Worm (Caenorhabditis elegans) whole organism, young adult: ENCODE data around the gene Y73B6BL.288.
"Not testable (repeated sequence)": the region's sequence is repeated elsewhere in the genome, so short reads cannot be mapped to it uniquely, and the experiment has no call there.

Experiments used
- C06A6.2 ChIP-seq: fragments of 200-800 bp; sonication (Bioruptor generic); conservative IDR thresholded peaks from 2 replicates; pipeline ENCODE4 v1.3.6; 2022; ENCODE audit warnings: missing genetic modification characterization, missing compliant biosample characterization
- C17E4.6 ChIP-seq: fragments of 200-800 bp; sonication (Bioruptor generic); IDR thresholded peaks from 2 replicates; pipeline ENCODE4 v1.3.6; 2022; ENCODE audit warnings: missing genetic modification reagents, missing genetic modification characterization, missing compliant biosample characterization
- D2030.7 ChIP-seq: fragments of 200-800 bp; sonication (Bioruptor generic); IDR thresholded peaks from 2 replicates; pipeline ENCODE4 v1.3.6; 2022; ENCODE audit warnings: missing genetic modification reagents, missing genetic modification characterization, missing compliant biosample characterization
- F39B2.1 ChIP-seq: fragments of 200-800 bp; sonication (Bioruptor generic); IDR thresholded peaks from 2 replicates; pipeline ENCODE4 v1.3.6; 2022; ENCODE audit warnings: missing genetic modification reagents, missing genetic modification characterization, missing compliant biosample characterization
- F55B11.4 ChIP-seq: sonication (generic microtip); optimal IDR thresholded peaks from 2 replicates; lab custom pipeline; 2016; ENCODE audit warnings: missing compliant biosample characterization, missing genetic modification characterization, borderline replicate concordance; ENCODE audit not compliant: insufficient read depth
- K12H6.12 ChIP-seq: fragments of 200-800 bp; sonication (Bioruptor generic); optimal IDR thresholded peaks from 2 replicates; lab custom pipeline; 2018; ENCODE audit warnings: mild to moderate bottlenecking, missing genetic modification characterization, missing compliant biosample characterization
- T07F8.4 ChIP-seq: sonication (generic microtip); optimal IDR thresholded peaks from 2 replicates; lab custom pipeline; 2016; ENCODE audit warnings: mild to moderate bottlenecking, missing genetic modification characterization, moderate library complexity, missing compliant biosample characterization
- Y79H2A.3 ChIP-seq: fragments of 200-800 bp; sonication (Bioruptor generic); conservative IDR thresholded peaks from 2 replicates; pipeline ENCODE4 v1.3.6; 2022; ENCODE audit warnings: missing genetic modification reagents, missing genetic modification characterization, missing compliant biosample characterization
- akir-1 ChIP-seq: fragments of 200-800 bp; sonication (Bioruptor generic); optimal IDR thresholded peaks from 2 replicates; lab custom pipeline; 2018; ENCODE audit warnings: mild to moderate bottlenecking, missing genetic modification characterization, moderate library complexity, missing compliant biosample characterization
- ccch-3 ChIP-seq: fragments of 200-800 bp; sonication (Bioruptor generic); optimal IDR thresholded peaks from 2 replicates; lab custom pipeline; 2018; ENCODE audit warnings: mild to moderate bottlenecking, missing genetic modification characterization, missing compliant biosample characterization
- cebp-1 ChIP-seq, 2 experiments: fragments of 200-800 bp in 1 of 2; sonication (Bioruptor generic) in 1 of 2; sonication (generic microtip) in 1 of 2; IDR thresholded peaks in 1 of 2; optimal IDR thresholded peaks in 1 of 2; 2 replicates each; pipeline versions ENCODE4 v1.3.6 to Lab custom; 2017 to 2022; ENCODE audit warnings: missing compliant biosample characterization in 2 of 2, missing genetic modification characterization in 2 of 2, mild to moderate bottlenecking in 1 of 2, missing genetic modification reagents in 1 of 2, moderate library complexity in 1 of 2
- ceh-40 ChIP-seq: fragments of 200-800 bp; sonication (Bioruptor generic); IDR thresholded peaks from 2 replicates; pipeline ENCODE4 v1.3.6; 2022; ENCODE audit warnings: missing genetic modification characterization, missing compliant biosample characterization
- ceh-58 ChIP-seq: fragments of 200-800 bp; sonication (Bioruptor generic); IDR thresholded peaks from 2 replicates; pipeline ENCODE4 v1.3.6; 2022; ENCODE audit warnings: missing genetic modification characterization, missing compliant biosample characterization
- chd-7 ChIP-seq: sonication (generic microtip); optimal IDR thresholded peaks from 2 replicates; lab custom pipeline; 2016; ENCODE audit warnings: mild to moderate bottlenecking, missing genetic modification characterization, moderate library complexity, missing compliant biosample characterization
- dox-1 ChIP-seq: fragments of 200-800 bp; sonication (Bioruptor generic); IDR thresholded peaks from 2 replicates; pipeline ENCODE4 v1.3.6; 2022; ENCODE audit warnings: missing genetic modification reagents, missing genetic modification characterization, missing compliant biosample characterization
- egl-18 ChIP-seq: fragments of 200-800 bp; sonication (Bioruptor generic); IDR thresholded peaks from 2 replicates; pipeline ENCODE4 v1.3.6; 2022; ENCODE audit warnings: missing genetic modification reagents, missing genetic modification characterization, missing compliant biosample characterization
- ekl-4 ChIP-seq: fragments of 200-800 bp; sonication (Bioruptor generic); IDR thresholded peaks from 2 replicates; pipeline ENCODE4 v1.3.6; 2022; ENCODE audit warnings: missing genetic modification reagents, missing genetic modification characterization, missing compliant biosample characterization
- hmg-1.2 ChIP-seq: fragments of 200-800 bp; sonication (Bioruptor generic); IDR thresholded peaks from 2 replicates; pipeline ENCODE4 v1.3.6; 2022; ENCODE audit warnings: missing genetic modification reagents, missing genetic modification characterization, missing compliant biosample characterization
- lag-1 ChIP-seq: fragments of 200-800 bp; sonication (Bioruptor generic); IDR thresholded peaks from 2 replicates; pipeline ENCODE4 v1.3.6; 2022; ENCODE audit warnings: missing genetic modification reagents, missing genetic modification characterization, missing compliant biosample characterization
- let-607 ChIP-seq, 2 experiments: fragments of 200-800 bp in 1 of 2; sonication (Bioruptor generic) in 1 of 2; sonication (generic microtip) in 1 of 2; optimal IDR thresholded peaks; 2 replicates each; lab custom pipeline; 2016 to 2018; ENCODE audit warnings: mild to moderate bottlenecking in 2 of 2, missing compliant biosample characterization in 2 of 2, missing genetic modification characterization in 2 of 2, moderate library complexity in 2 of 2, missing genotype in 1 of 2
- lin-40 ChIP-seq: sonication (generic microtip); optimal IDR thresholded peaks from 2 replicates; lab custom pipeline; 2016; ENCODE audit warnings: missing genetic modification characterization, mild to moderate bottlenecking, missing compliant biosample characterization, missing genotype, missing genetic modification reagents
- lsl-1 ChIP-seq: fragments of 200-800 bp; sonication (Bioruptor generic); optimal IDR thresholded peaks from 2 replicates; lab custom pipeline; 2018; ENCODE audit warnings: mild to moderate bottlenecking, missing genetic modification characterization, moderate library complexity, missing compliant biosample characterization
- madf-6 ChIP-seq: fragments of 200-800 bp; sonication (Bioruptor generic); IDR thresholded peaks from 2 replicates; pipeline ENCODE4 v1.3.6; 2022; ENCODE audit warnings: missing genetic modification reagents, missing genetic modification characterization, missing compliant biosample characterization
- madf-8 ChIP-seq: fragments of 200-800 bp; sonication (Bioruptor generic); conservative IDR thresholded peaks from 2 replicates; pipeline ENCODE4 v1.3.6; 2022; ENCODE audit warnings: missing genetic modification reagents, missing genetic modification characterization, missing compliant biosample characterization
- pha-4 ChIP-seq: fragments of 150-350 bp; sonication (generic microtip); optimal IDR thresholded peaks from 2 replicates; lab custom pipeline; 2014; ENCODE audit warnings: missing biosample characterization, missing genetic modification reagents, missing genetic modification characterization
- rec-8 ChIP-seq, 2 experiments: sonication (generic microtip); optimal IDR thresholded peaks; 2 replicates each; lab custom pipeline; 2016; ENCODE audit warnings: mild to moderate bottlenecking in 2 of 2, missing genetic modification characterization in 2 of 2, missing genetic modification reagents in 2 of 2, missing genotype in 2 of 2, missing biosample characterization in 1 of 2, missing compliant biosample characterization in 1 of 2, moderate library complexity in 1 of 2
- sdz-38 ChIP-seq: sonication (generic microtip); optimal IDR thresholded peaks from 2 replicates; lab custom pipeline; 2016; ENCODE audit warnings: missing genotype, missing genetic modification characterization, missing compliant biosample characterization
- snpc-1.1 ChIP-seq: sonication (generic microtip); optimal IDR thresholded peaks from 2 replicates; lab custom pipeline; 2017; ENCODE audit warnings: missing genetic modification characterization, mild to moderate bottlenecking, missing compliant biosample characterization, antibody characterized with exemption, moderate library complexity, missing genotype, missing genetic modification reagents; ENCODE audit not compliant: insufficient read depth
- snpc-4 ChIP-seq, 5 experiments: fragments of 150-350 bp in 1 of 5; sonication (generic microtip) in 4 of 5; optimal IDR thresholded peaks; 2 replicates each; lab custom pipeline; 2014 to 2018; ENCODE audit warnings: missing genetic modification characterization in 5 of 5, missing biosample characterization in 3 of 5, antibody characterized with exemption in 2 of 5, mild to moderate bottlenecking in 2 of 5, missing compliant biosample characterization in 2 of 5, missing genotype in 2 of 5, moderate library complexity in 2 of 5, missing genetic modification reagents in 1 of 5
- unc-62 ChIP-seq: fragments of 150-350 bp; optimal IDR thresholded peaks from 2 replicates; lab custom pipeline; 2014; ENCODE audit warnings: missing biosample characterization, missing genetic modification reagents, missing genetic modification characterization
- ztf-6 ChIP-seq: fragments of 200-800 bp; sonication (Bioruptor generic); IDR thresholded peaks from 2 replicates; pipeline ENCODE4 v1.3.6; 2022; ENCODE audit warnings: missing genetic modification reagents, missing genetic modification characterization, missing compliant biosample characterization

Gene Y73B6BL.288

DNA sequence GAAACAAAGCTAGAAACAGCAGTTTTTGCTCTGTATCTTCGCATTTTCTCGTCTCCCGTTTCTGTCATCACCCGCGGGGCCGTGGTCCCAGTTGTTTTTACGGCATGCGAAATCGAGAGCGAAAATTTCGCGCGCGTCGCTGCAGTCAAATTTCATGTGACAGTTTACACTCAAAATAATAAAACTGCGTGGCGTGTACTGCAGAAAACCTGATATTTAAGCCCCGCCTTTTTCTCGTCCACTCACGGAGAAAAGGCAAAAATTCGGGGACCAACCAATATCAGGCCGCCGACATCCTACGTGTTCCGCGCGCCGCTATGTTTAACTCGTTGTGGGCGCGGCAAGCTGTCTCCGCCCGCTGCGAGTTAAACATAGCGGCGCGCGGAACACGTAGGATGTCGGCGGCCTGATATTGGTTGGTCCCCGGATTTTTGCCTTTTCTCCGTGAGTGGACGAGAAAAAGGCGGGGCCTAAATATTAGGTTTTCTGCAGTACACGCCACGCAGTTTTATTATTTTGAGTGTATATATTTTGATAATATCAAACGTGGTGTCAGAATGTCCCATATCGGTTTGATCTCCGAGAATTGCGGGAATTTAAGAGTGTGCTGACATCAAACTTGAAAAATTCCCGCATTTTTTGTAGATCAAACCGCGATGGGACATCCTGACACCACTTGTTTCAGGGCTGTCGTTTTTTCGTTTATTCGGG is 21.9 kb downstream of the Y73B6BL.288 start:
- TF ChIP-seq snpc-4 (GFP tag; optimal IDR thresholded peaks at IDR 0.05; lab: Kevin White, UChicago) (peak; percentile 8), snpc-4 (tag; optimal IDR thresholded peaks at IDR 0.05; lab: Kevin White, UChicago) (peak in 3 of 4 experiments; percentile 47 to 93 (median 85)), ztf-6 (GFP tag; lab: Robert Waterston, UW) (0 out of 2 replicates have a peak, but pooled peaks have one; percentile 8), madf-6 (GFP tag; lab: Robert Waterston, UW) (peak; percentile 51; the same call in 1 of the 2 replicates), snpc-1.1 (tag; lab: Kevin White, UChicago) (peak; percentile 41), hmg-1.2 (GFP tag; lab: Robert Waterston, UW) (peak; percentile 50), madf-8 (GFP tag; lab: Robert Waterston, UW) (0 out of 2 replicates have a peak, but pooled peaks have one; percentile 2)

DNA sequence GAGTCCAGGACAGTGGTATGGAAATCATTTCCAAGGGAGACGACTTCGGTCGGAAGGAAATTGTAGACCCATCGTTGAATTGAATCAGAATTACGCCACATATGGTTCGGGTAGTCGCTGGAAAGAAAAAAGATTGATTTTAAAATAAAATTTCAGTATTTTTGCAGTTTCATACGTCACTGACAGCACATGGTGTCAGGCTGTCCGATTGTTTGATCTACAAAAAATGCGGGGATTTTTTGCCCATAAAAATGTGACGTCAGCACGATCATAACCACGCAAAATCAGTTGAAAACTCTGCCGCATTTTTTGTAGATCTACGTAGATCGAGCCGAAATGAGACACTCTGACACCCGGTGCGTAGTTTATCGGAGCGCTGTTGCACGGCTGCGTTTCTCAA is 25.0 kb downstream of the Y73B6BL.288 start, which contains the start of gene Y73B6BL.12:
Y73B6BL.12 (minus strand) TSS at position 101 of the 400 bp plus-strand sequence.
- not testable (repeated sequence) for TF ChIP-seq rec-8 (tag; optimal IDR thresholded peaks at IDR 0.05; lab: Kevin White, UChicago); K12H6.12 (tag; lab: Kevin White, UChicago); chd-7 (tag; lab: Kevin White, UChicago)

DNA sequence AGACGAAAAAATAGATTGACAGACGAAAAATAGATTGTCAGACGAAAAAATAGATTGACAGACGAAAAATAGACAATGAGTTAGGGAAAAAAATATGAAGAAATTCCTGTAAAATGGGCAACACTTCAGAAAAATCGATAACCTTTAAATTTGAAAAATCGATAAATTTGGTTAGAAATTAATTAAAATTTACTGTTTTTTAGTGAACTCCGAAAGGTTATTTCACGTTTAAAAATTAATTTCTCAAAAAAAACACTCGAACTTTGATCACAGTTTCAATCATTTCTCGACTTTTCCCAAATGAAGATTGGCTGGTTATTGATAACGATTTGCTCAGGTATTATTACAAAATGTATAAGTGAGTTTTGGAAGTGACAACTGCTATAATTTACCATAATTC is 34.9 kb downstream of the Y73B6BL.288 start, which contains the start of gene csp-2:
csp-2 (plus strand) TSS at position 301 of the 400 bp plus-strand sequence.
- TF ChIP-seq cebp-1 (GFP tag; IDR thresholded peaks at IDR 0.05; lab: Robert Waterston, UW) = no peak
- TF ChIP-seq cebp-1 (tag; optimal IDR thresholded peaks at IDR 0.05; lab: Kevin White, UChicago) = no peak
- TF ChIP-seq egl-18 (GFP tag; lab: Robert Waterston, UW) = no peak
- no peak for TF ChIP-seq akir-1 (GFP tag; lab: Kevin White, UChicago)
- TF ChIP-seq, all 124 proteins: peak for 0

DNA sequence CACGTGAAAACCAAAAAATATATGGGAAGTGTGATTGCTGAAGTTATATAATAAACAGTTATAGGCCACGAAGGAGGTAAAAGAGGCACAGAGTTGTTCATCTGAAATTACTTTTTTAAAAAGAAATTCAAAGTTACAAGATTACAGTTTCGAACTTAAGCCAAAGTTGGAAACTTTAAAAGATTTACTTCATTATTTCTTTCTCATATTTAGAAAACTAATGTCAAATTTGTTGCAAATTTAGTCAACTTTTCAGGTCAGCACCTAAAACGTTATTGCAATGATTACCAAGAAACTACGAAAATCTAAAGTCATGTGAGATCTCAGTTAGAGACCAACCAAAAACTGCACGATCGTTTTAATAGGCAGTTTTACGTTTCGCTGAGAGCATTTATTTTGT is 38.7 kb downstream of the Y73B6BL.288 start, which contains the start of gene srv-25:
srv-25 (minus strand) TSS at position 101 of the 400 bp plus-strand sequence.
- no peak for TF ChIP-seq ccch-3 (GFP tag; lab: Kevin White, UChicago)
- TF ChIP-seq T07F8.4 (tag; lab: Kevin White, UChicago) = no peak
- no peak for TF ChIP-seq dox-1 (GFP tag; lab: Robert Waterston, UW)
- no peak for TF ChIP-seq unc-62
- TF ChIP-seq F39B2.1 (GFP tag; lab: Robert Waterston, UW) = no peak
- no peak for TF ChIP-seq C17E4.6 (GFP tag; lab: Robert Waterston, UW)
- no peak for TF ChIP-seq lsl-1 (GFP tag; lab: Kevin White, UChicago)
- TF ChIP-seq snpc-4 (GFP tag; optimal IDR thresholded peaks at IDR 0.05; lab: Kevin White, UChicago) = no peak
- no peak for TF ChIP-seq snpc-4 (tag; optimal IDR thresholded peaks at IDR 0.05; lab: Kevin White, UChicago)
- TF ChIP-seq lag-1 = no peak
- no peak for TF ChIP-seq ceh-40 (GFP tag; lab: Robert Waterston, UW)
- TF ChIP-seq chd-7 (tag; lab: Kevin White, UChicago) = no peak
- TF ChIP-seq D2030.7 (GFP tag; lab: Robert Waterston, UW) = no peak

DNA sequence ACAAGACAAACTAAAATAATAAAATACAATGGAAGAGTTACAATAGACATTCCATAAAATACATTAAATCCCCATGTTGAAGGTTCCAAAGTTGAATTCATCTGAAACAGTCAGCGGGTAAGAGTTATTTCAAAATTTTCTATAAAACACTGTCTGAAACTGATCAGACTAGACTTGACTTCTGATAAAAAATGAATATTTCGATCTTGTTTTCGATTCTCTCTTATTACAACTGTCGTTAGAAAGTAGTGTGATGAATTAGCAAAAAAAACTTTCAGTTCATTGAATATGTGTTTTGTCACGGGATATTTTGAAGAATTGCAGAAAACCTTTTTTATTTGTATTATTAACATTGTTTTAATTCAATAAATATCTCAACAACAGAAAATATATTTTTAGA is 40.6 kb downstream of the Y73B6BL.288 start, which contains the start of gene srv-26:
srv-26 (minus strand) TSS at position 101 of the 400 bp plus-strand sequence.
- no peak for TF ChIP-seq pha-4 (tag; lab: Kevin White, UChicago)
- no peak for TF ChIP-seq lin-40 (tag; lab: Kevin White, UChicago)
- TF ChIP-seq let-607 (tag; optimal IDR thresholded peaks at IDR 0.05; lab: Kevin White, UChicago) = no peak
- TF ChIP-seq ceh-58 = no peak
- no peak for TF ChIP-seq ekl-4
- no peak for TF ChIP-seq Y79H2A.3 (GFP tag; lab: Robert Waterston, UW)
- TF ChIP-seq sdz-38 (tag; lab: Kevin White, UChicago) = no peak
- no peak for TF ChIP-seq C06A6.2
- TF ChIP-seq F55B11.4 (tag; lab: Kevin White, UChicago) = no peak
